Fruit fly (Drosophila melanogaster) whole organism, prepupa: ENCODE data around the gene CG31141.

Experiments
- Sox15 ChIP-seq: fragments of 200-800 bp; sonication (Bioruptor generic); optimal IDR thresholded peaks from 3 replicates; lab custom pipeline; 2016; ENCODE audit warnings: missing biosample characterization, missing genetic modification characterization
- spab ChIP-seq: fragments of 200-800 bp; sonication (Bioruptor generic); optimal IDR thresholded peaks from 2 replicates; lab custom pipeline; 2017; ENCODE audit warnings: missing biosample characterization, mild to moderate bottlenecking, missing genetic modification characterization, missing genetic modification reagents

DNA sequence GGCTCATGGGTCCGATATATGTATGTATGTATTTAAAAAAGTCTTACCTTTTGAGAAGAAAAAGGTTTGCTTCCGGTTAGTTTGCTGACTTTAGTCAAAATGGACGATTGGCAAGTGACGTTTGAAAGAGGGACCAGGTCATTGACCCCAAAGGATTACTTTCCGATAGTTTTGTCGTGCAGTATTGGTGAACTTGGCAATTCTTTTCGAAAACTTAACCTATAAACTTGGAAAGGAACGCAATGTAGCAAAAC lies 10.3 kb downstream of the CG31141 start, which contains the start of gene RpS19b:
- TF ChIP-seq spab, result no peak
- TF ChIP-seq Sox15 (GFP tag; lab: Kevin White, UChicago), result no peak
